Fruit fly (Drosophila melanogaster) whole organism, embryonic: ENCODE results near the gene CG11353.

Experiments used
- CG10274 ChIP-seq: fragments of 200-800 bp; sonication (Bioruptor generic); optimal IDR thresholded peaks from 3 replicates; lab custom pipeline; 2017; ENCODE audit warnings: missing biosample characterization, mild to moderate bottlenecking, missing genetic modification characterization
- CG10543 ChIP-seq: fragments of 200-800 bp; sonication (Bioruptor generic); optimal IDR thresholded peaks from 3 replicates; lab custom pipeline; 2017; ENCODE audit warnings: missing biosample characterization, mild to moderate bottlenecking, missing genetic modification characterization, moderate library complexity
- CG11085 ChIP-seq: fragments of 200-800 bp; sonication (Bioruptor generic); IDR thresholded peaks from 2 replicates; pipeline ENCODE4 v1.3.6; 2022; ENCODE audit warnings: missing biosample characterization, missing genetic modification characterization
- CG11695 ChIP-seq: fragments of 200-800 bp; sonication (Bioruptor generic); IDR thresholded peaks from 3 replicates; pipeline ENCODE4 v1.3.6; 2022; ENCODE audit warnings: missing biosample characterization, missing genetic modification characterization
- CG12391 ChIP-seq: fragments of 200-800 bp; sonication (Bioruptor generic); optimal IDR thresholded peaks from 3 replicates; lab custom pipeline; 2018; ENCODE audit warnings: missing biosample characterization, mild to moderate bottlenecking, missing genetic modification characterization, moderate library complexity
- CG12942 ChIP-seq: fragments of 200-800 bp; sonication (Bioruptor generic); optimal IDR thresholded peaks from 3 replicates; lab custom pipeline; 2016; ENCODE audit warnings: missing biosample characterization, missing genetic modification characterization
- CG13424 ChIP-seq: fragments of 200-800 bp; sonication (Bioruptor generic); optimal IDR thresholded peaks from 2 replicates; lab custom pipeline; 2019; ENCODE audit warnings: missing biosample characterization, mild to moderate bottlenecking, missing genetic modification characterization, moderate library complexity
- CG13624 ChIP-seq: fragments of 200-800 bp; sonication (Bioruptor generic); optimal IDR thresholded peaks from 2 replicates; lab custom pipeline; 2016; ENCODE audit warnings: missing biosample characterization, missing genetic modification characterization
- CG14014 ChIP-seq: fragments of 200-800 bp; sonication (Bioruptor generic); IDR thresholded peaks from 2 replicates; pipeline ENCODE4 v1.3.6; 2022; ENCODE audit warnings: missing biosample characterization, missing genetic modification characterization
- CG15479 ChIP-seq: fragments of 200-800 bp; sonication (Bioruptor generic); optimal IDR thresholded peaks from 3 replicates; lab custom pipeline; 2019; ENCODE audit warnings: missing biosample characterization, mild to moderate bottlenecking, missing genetic modification characterization, moderate library complexity
- CG17612 ChIP-seq: fragments of 200-800 bp; sonication (Bioruptor generic); IDR thresholded peaks from 2 replicates; pipeline ENCODE4 v1.3.6; 2022; ENCODE audit warnings: missing biosample characterization, missing genetic modification characterization
- CG17912 ChIP-seq: fragments of 200-800 bp; sonication (Bioruptor generic); optimal IDR thresholded peaks from 2 replicates; lab custom pipeline; 2018; ENCODE audit warnings: missing biosample characterization, mild to moderate bottlenecking, missing genetic modification characterization
- CG2889 ChIP-seq: fragments of 200-800 bp; sonication (Bioruptor generic); IDR thresholded peaks from 3 replicates; pipeline ENCODE4 v1.3.6; 2022; ENCODE audit warnings: missing biosample characterization, missing genetic modification characterization
- CG32532 ChIP-seq: fragments of 200-800 bp; sonication (Bioruptor generic); IDR thresholded peaks from 2 replicates; pipeline ENCODE4 v1.3.6; 2022; ENCODE audit warnings: missing biosample characterization, missing genetic modification characterization
- CG32767 ChIP-seq: fragments of 200-800 bp; sonication (Bioruptor generic); IDR thresholded peaks from 2 replicates; pipeline ENCODE4 v1.3.6; 2022; ENCODE audit warnings: missing biosample characterization, missing genetic modification characterization
- CG3995 ChIP-seq: fragments of 200-800 bp; sonication (Bioruptor generic); optimal IDR thresholded peaks from 3 replicates; lab custom pipeline; 2016; ENCODE audit warnings: missing biosample characterization, missing genetic modification characterization
- CG4328 ChIP-seq: fragments of 200-800 bp; sonication (Bioruptor generic); optimal IDR thresholded peaks from 3 replicates; lab custom pipeline; 2017; ENCODE audit warnings: missing biosample characterization, missing genetic modification reagents, missing genetic modification characterization
- CG4707 ChIP-seq: fragments of 200-800 bp; sonication (Bioruptor generic); optimal IDR thresholded peaks from 2 replicates; lab custom pipeline; 2018; ENCODE audit warnings: missing biosample characterization, mild to moderate bottlenecking, missing genetic modification characterization, moderate library complexity
- CG6854 ChIP-seq: fragments of 200-800 bp; sonication (Bioruptor generic); optimal IDR thresholded peaks from 3 replicates; lab custom pipeline; 2017; ENCODE audit warnings: missing biosample characterization, mild to moderate bottlenecking, missing genetic modification characterization
- CG7963 ChIP-seq: fragments of 200-800 bp; sonication (Bioruptor generic); IDR thresholded peaks from 3 replicates; pipeline ENCODE4 v1.3.6; 2022; ENCODE audit warnings: missing biosample characterization, missing genetic modification characterization; ENCODE audit not compliant: partially characterized antibody
- CG7987 ChIP-seq: fragments of 200-800 bp; sonication (Bioruptor generic); optimal IDR thresholded peaks from 2 replicates; lab custom pipeline; 2018; ENCODE audit warnings: missing biosample characterization, mild to moderate bottlenecking, missing genetic modification characterization, moderate library complexity
- CG9437 ChIP-seq: fragments of 200-800 bp; sonication (Bioruptor generic); optimal IDR thresholded peaks from 2 replicates; lab custom pipeline; 2018; ENCODE audit warnings: missing biosample characterization, mild to moderate bottlenecking, missing genetic modification characterization
- CTCF ChIP-seq: fragments of 200-800 bp; sonication (Bioruptor generic); optimal IDR thresholded peaks from 2 replicates; lab custom pipeline; 2017; ENCODE audit warnings: missing biosample characterization, mild to moderate bottlenecking, missing genetic modification characterization, moderate library complexity
- Dref ChIP-seq: fragments of 200-800 bp; sonication (Bioruptor generic); IDR thresholded peaks from 2 replicates; pipeline ENCODE4 v1.3.6; 2022; ENCODE audit warnings: missing biosample characterization, missing genetic modification characterization
- Fer2 ChIP-seq: fragments of 200-800 bp; sonication (Bioruptor generic); optimal IDR thresholded peaks from 2 replicates; lab custom pipeline; 2018; ENCODE audit warnings: missing biosample characterization, mild to moderate bottlenecking, missing genetic modification characterization, moderate library complexity
- Fer3 ChIP-seq: fragments of 200-800 bp; sonication (Bioruptor generic); optimal IDR thresholded peaks from 2 replicates; lab custom pipeline; 2018; ENCODE audit warnings: missing biosample characterization, mild to moderate bottlenecking, missing genetic modification characterization, moderate library complexity
- HLHmδ ChIP-seq: fragments of 200-800 bp; sonication (Bioruptor generic); optimal IDR thresholded peaks from 2 replicates; lab custom pipeline; 2018; ENCODE audit warnings: missing biosample characterization, mild to moderate bottlenecking, missing genetic modification characterization, moderate library complexity
- HmgD ChIP-seq: fragments of 200-800 bp; sonication (Bioruptor generic); optimal IDR thresholded peaks from 3 replicates; lab custom pipeline; 2016; ENCODE audit warnings: missing biosample characterization, missing genetic modification characterization
- Hr39 ChIP-seq: fragments of >200 bp; optimal IDR thresholded peaks from 2 replicates; lab custom pipeline; 2017
- Mes4 ChIP-seq: fragments of 200-800 bp; sonication (Bioruptor generic); optimal IDR thresholded peaks from 2 replicates; lab custom pipeline; 2016; ENCODE audit warnings: missing biosample characterization, missing genetic modification characterization
- Neu2 ChIP-seq: fragments of 200-800 bp; sonication (Bioruptor generic); optimal IDR thresholded peaks from 3 replicates; lab custom pipeline; 2016; ENCODE audit warnings: missing biosample characterization, missing genetic modification characterization, borderline replicate concordance
- Nf-YA ChIP-seq: fragments of 200-800 bp; sonication (Bioruptor generic); IDR thresholded peaks from 2 replicates; pipeline ENCODE4 v1.3.6; 2022; ENCODE audit warnings: missing biosample characterization, missing genetic modification characterization
- Nf-YC ChIP-seq: fragments of 200-800 bp; optimal IDR thresholded peaks from 3 replicates; lab custom pipeline; 2019; ENCODE audit warnings: missing biosample characterization, mild to moderate bottlenecking, missing genetic modification characterization, moderate library complexity
- Vsx1 ChIP-seq: fragments of 200-800 bp; sonication (Bioruptor generic); optimal IDR thresholded peaks from 2 replicates; lab custom pipeline; 2017; ENCODE audit warnings: missing biosample characterization, mild to moderate bottlenecking, missing genetic modification characterization, missing genetic modification reagents
- ac ChIP-seq: fragments of 200-800 bp; sonication (Bioruptor generic); optimal IDR thresholded peaks from 3 replicates; lab custom pipeline; 2017; ENCODE audit warnings: missing biosample characterization, mild to moderate bottlenecking, missing genetic modification characterization
- ara ChIP-seq: fragments of 200-800 bp; sonication (Bioruptor generic); IDR thresholded peaks from 2 replicates; pipeline ENCODE4 v1.3.6; 2022; ENCODE audit warnings: missing biosample characterization, missing genetic modification characterization
- da ChIP-seq: fragments of 200-800 bp; sonication (Bioruptor generic); optimal IDR thresholded peaks from 2 replicates; lab custom pipeline; 2016; ENCODE audit warnings: missing biosample characterization, missing genetic modification characterization
- dmrt11E ChIP-seq: fragments of 200-800 bp; sonication (Bioruptor generic); optimal IDR thresholded peaks from 3 replicates; lab custom pipeline; 2018; ENCODE audit warnings: missing biosample characterization, mild to moderate bottlenecking, missing genetic modification characterization, moderate library complexity
- dmrt99B ChIP-seq: fragments of 200-800 bp; sonication (Bioruptor generic); optimal IDR thresholded peaks from 2 replicates; lab custom pipeline; 2018; ENCODE audit warnings: missing biosample characterization, mild to moderate bottlenecking, missing genetic modification characterization, moderate library complexity
- gfzf ChIP-seq: fragments of 200-800 bp; sonication (Bioruptor generic); optimal IDR thresholded peaks from 2 replicates; lab custom pipeline; 2016; ENCODE audit warnings: missing biosample characterization, mild to moderate bottlenecking, missing genetic modification characterization, moderate library complexity
- gsb ChIP-seq: fragments of 200-800 bp; sonication (Bioruptor generic); IDR thresholded peaks from 2 replicates; pipeline ENCODE4 v1.3.6; 2022; ENCODE audit warnings: missing biosample characterization, missing genetic modification characterization
- hb ChIP-seq: fragments of 200-800 bp; sonication (Bioruptor generic); IDR thresholded peaks from 3 replicates; pipeline ENCODE4 v1.3.6; 2022; ENCODE audit warnings: missing biosample characterization, missing genetic modification characterization; ENCODE audit not compliant: partially characterized antibody
- kay ChIP-seq: fragments of 200-800 bp; sonication (Bioruptor generic); optimal IDR thresholded peaks from 2 replicates; lab custom pipeline; 2016; ENCODE audit warnings: missing biosample characterization, missing genetic modification characterization
- nerfin-1 ChIP-seq: fragments of 200-800 bp; sonication (Bioruptor generic); optimal IDR thresholded peaks from 3 replicates; lab custom pipeline; 2019; ENCODE audit warnings: missing biosample characterization, mild to moderate bottlenecking, missing genetic modification characterization, moderate library complexity
- schlank ChIP-seq: fragments of 200-800 bp; sonication (Bioruptor generic); optimal IDR thresholded peaks from 2 replicates; lab custom pipeline; 2018; ENCODE audit warnings: missing biosample characterization, mild to moderate bottlenecking, missing genetic modification characterization
- shn ChIP-seq: fragments of 200-800 bp; sonication (Bioruptor generic); optimal IDR thresholded peaks from 3 replicates; lab custom pipeline; 2016; ENCODE audit warnings: missing biosample characterization, missing genetic modification characterization
- sim ChIP-seq: fragments of 200-800 bp; sonication (Bioruptor generic); IDR thresholded peaks from 2 replicates; pipeline ENCODE4 v1.3.6; 2022; ENCODE audit warnings: missing biosample characterization, missing genetic modification characterization
- tll ChIP-seq, 2 experiments: fragments of 200-800 bp in 1 of 2; fragments of >200 bp in 1 of 2; sonication (Bioruptor generic) in 1 of 2; optimal IDR thresholded peaks; 2 replicates each; lab custom pipeline; 2017 to 2019; ENCODE audit warnings: missing biosample characterization in 2 of 2, missing genetic modification characterization in 2 of 2, mild to moderate bottlenecking in 1 of 2, moderate library complexity in 1 of 2
- ttk ChIP-seq: fragments of 200-800 bp; sonication (Bioruptor generic); IDR thresholded peaks from 2 replicates; pipeline ENCODE4 v2.1.2; 2022; ENCODE audit warnings: missing biosample characterization, missing genetic modification characterization
- zen2 ChIP-seq: fragments of 200-800 bp; sonication (Bioruptor generic); IDR thresholded peaks from 3 replicates; pipeline ENCODE4 v1.3.6; 2022; ENCODE audit warnings: missing biosample characterization, missing genetic modification characterization; ENCODE audit not compliant: partially characterized antibody
- zfh2 ChIP-seq: fragments of 200-800 bp; sonication (Bioruptor generic); optimal IDR thresholded peaks from 2 replicates; lab custom pipeline; 2016; ENCODE audit warnings: missing biosample characterization, missing genetic modification characterization

CG11353 gene

dm6 chr3L:4521809-4522208 is 11.2 kb upstream of the CG11353 start (continued):
- no peak for TF ChIP-seq CG13424 (tag; lab: Kevin White, UChicago)
- no peak for TF ChIP-seq CG9437 (GFP tag; lab: Kevin White, UChicago)
- TF ChIP-seq tll (GFP tag; optimal IDR thresholded peaks at IDR 0.05; lab: Kevin White, UChicago): no peak
- TF ChIP-seq CG11085: peak; percentile 48; the same call in 1 of the 2 replicates
- TF ChIP-seq zfh2: no peak
- no peak for TF ChIP-seq Hr39 (lab: Kevin White, UChicago)
- TF ChIP-seq CG6854: no peak
- no peak for TF ChIP-seq CG12391 (tag; lab: Kevin White, UChicago)
- TF ChIP-seq hb (GFP tag; lab: Robert Waterston, UW): no peak
- TF ChIP-seq ac (GFP tag; lab: Kevin White, UChicago): no peak
- peak; percentile 14 for TF ChIP-seq CG4328 (GFP tag; lab: Kevin White, UChicago)
- TF ChIP-seq CG11695 (GFP tag; lab: Robert Waterston, UW): peak; percentile 61; the same call in 2 of the 3 replicates
- TF ChIP-seq CG10274 (GFP tag; lab: Kevin White, UChicago): no peak
- no peak for TF ChIP-seq ara (GFP tag; lab: Robert Waterston, UW)
- no peak for TF ChIP-seq HmgD (GFP tag; lab: Kevin White, UChicago)
- TF ChIP-seq CTCF (GFP tag; lab: Kevin White, UChicago): no peak
- no peak for TF ChIP-seq CG7963 (GFP tag; lab: Robert Waterston, UW)
- TF ChIP-seq Vsx1: peak; percentile 15
- TF ChIP-seq kay: no peak
- TF ChIP-seq dmrt99B (tag; lab: Kevin White, UChicago): peak; percentile 17
- TF ChIP-seq CG32532 (GFP tag; lab: Robert Waterston, UW): no peak
- no peak for TF ChIP-seq CG12942
- TF ChIP-seq Mes4 (GFP tag; lab: Kevin White, UChicago): no peak
- no peak for TF ChIP-seq Neu2
- no peak for TF ChIP-seq dmrt11E (tag; lab: Kevin White, UChicago)
- TF ChIP-seq CG17912: no peak
- TF ChIP-seq CG3995: no peak
- TF ChIP-seq gsb (GFP tag; lab: Robert Waterston, UW): peak; percentile 66
- no peak for TF ChIP-seq nerfin-1
- no peak for TF ChIP-seq CG2889
- TF ChIP-seq Nf-YC (tag; lab: Kevin White, UChicago): no peak
- no peak for TF ChIP-seq zen2 (GFP tag; lab: Robert Waterston, UW)
- TF ChIP-seq CG15479 (GFP tag; lab: Kevin White, UChicago): no peak
- no peak for TF ChIP-seq da (GFP tag; lab: Kevin White, UChicago)
- peak; percentile 70 for TF ChIP-seq CG7987 (GFP tag; lab: Kevin White, UChicago)
- no peak for TF ChIP-seq CG17612 (GFP tag; lab: Robert Waterston, UW)
- peak; percentile 41; the same call in 1 of the 2 replicates for TF ChIP-seq CG14014
- no peak for TF ChIP-seq CG4707 (GFP tag; lab: Kevin White, UChicago)
- TF ChIP-seq HLHmδ (GFP tag; lab: Kevin White, UChicago): no peak
- TF ChIP-seq sim: no peak
- no peak for TF ChIP-seq gfzf (GFP tag; lab: Kevin White, UChicago)
- no peak for TF ChIP-seq shn (GFP tag; lab: Kevin White, UChicago)
- TF ChIP-seq CG10543: no peak
- no peak for TF ChIP-seq CG13624 (GFP tag; lab: Kevin White, UChicago)
- TF ChIP-seq schlank (tag; lab: Kevin White, UChicago): no peak
- no peak for TF ChIP-seq CG32767
- no peak for TF ChIP-seq Nf-YA (GFP tag; lab: Robert Waterston, UW)
- no peak for TF ChIP-seq ttk (GFP tag; lab: Robert Waterston, UW)
- TF ChIP-seq Dref (GFP tag; lab: Robert Waterston, UW): no peak
- TF ChIP-seq Fer2 (tag; lab: Kevin White, UChicago): peak; percentile 10
- peak; percentile 62 for TF ChIP-seq Fer3 (tag; lab: Kevin White, UChicago)
